Fruit fly (Drosophila melanogaster) whole organism, embryonic: ENCODE measurements around the gene CG45544.

ENCODE experiments used
- Atf6 ChIP-seq: fragments of 200-800 bp; sonication (Bioruptor generic); IDR thresholded peaks from 2 replicates; pipeline ENCODE4 v1.3.6; 2022; ENCODE audit warnings: missing biosample characterization, missing genetic modification characterization
- CG11560 ChIP-seq: fragments of 200-800 bp; sonication (Bioruptor generic); IDR thresholded peaks from 3 replicates; pipeline ENCODE4 v1.3.6; 2022; ENCODE audit warnings: missing biosample characterization, missing genetic modification characterization
- CG12236 ChIP-seq: fragments of 200-800 bp; sonication (Bioruptor generic); optimal IDR thresholded peaks from 2 replicates; lab custom pipeline; 2016; ENCODE audit warnings: missing biosample characterization, missing genetic modification characterization
- CG12744 ChIP-seq: fragments of 200-800 bp; sonication (Bioruptor generic); optimal IDR thresholded peaks from 2 replicates; lab custom pipeline; 2016; ENCODE audit warnings: missing biosample characterization, missing genetic modification characterization
- CG16779 ChIP-seq: fragments of 200-800 bp; sonication (Bioruptor generic); IDR thresholded peaks from 2 replicates; pipeline ENCODE4 v1.3.6; 2022; ENCODE audit warnings: missing biosample characterization, missing genetic modification characterization
- CG16813 ChIP-seq: fragments of 200-800 bp; sonication (Bioruptor generic); IDR thresholded peaks from 3 replicates; pipeline ENCODE4 v1.3.6; 2022; ENCODE audit warnings: missing biosample characterization, missing genetic modification characterization; ENCODE audit not compliant: partially characterized antibody
- CG17328 ChIP-seq: fragments of 200-800 bp; sonication (Bioruptor generic); IDR thresholded peaks from 2 replicates; pipeline ENCODE4 v1.3.6; 2022; ENCODE audit warnings: missing biosample characterization, missing genetic modification characterization
- CG17361 ChIP-seq: fragments of 200-800 bp; sonication (Bioruptor generic); IDR thresholded peaks from 3 replicates; pipeline ENCODE4 v1.3.6; 2022; ENCODE audit warnings: missing biosample characterization, missing genetic modification characterization
- CG18262 ChIP-seq: fragments of 200-800 bp; optimal IDR thresholded peaks from 3 replicates; lab custom pipeline; 2019; ENCODE audit warnings: missing biosample characterization, mild to moderate bottlenecking, missing genetic modification characterization, moderate library complexity
- CG32772 ChIP-seq: fragments of 200-800 bp; sonication (Bioruptor generic); IDR thresholded peaks from 2 replicates; pipeline ENCODE4 v1.3.6; 2022; ENCODE audit warnings: missing biosample characterization, missing genetic modification characterization
- CG3726 ChIP-seq: fragments of 200-800 bp; sonication (Bioruptor generic); IDR thresholded peaks from 3 replicates; pipeline ENCODE4, ENCODE4 v1.3.6; 2022; ENCODE audit warnings: missing biosample characterization, missing genetic modification characterization
- CG3838 ChIP-seq: fragments of 200-800 bp; sonication (Bioruptor generic); optimal IDR thresholded peaks from 3 replicates; lab custom pipeline; 2016; ENCODE audit warnings: missing biosample characterization, missing genetic modification characterization
- CG4707 ChIP-seq: fragments of 200-800 bp; sonication (Bioruptor generic); optimal IDR thresholded peaks from 2 replicates; lab custom pipeline; 2018; ENCODE audit warnings: missing biosample characterization, mild to moderate bottlenecking, missing genetic modification characterization, moderate library complexity
- CG6272 ChIP-seq: fragments of 200-800 bp; sonication (Bioruptor generic); IDR thresholded peaks from 2 replicates; pipeline ENCODE4 v1.3.6; 2022; ENCODE audit warnings: missing biosample characterization, missing genetic modification characterization
- CG6813 ChIP-seq: fragments of 200-800 bp; sonication (Bioruptor generic); optimal IDR thresholded peaks from 2 replicates; lab custom pipeline; 2017; ENCODE audit warnings: missing biosample characterization, missing genetic modification characterization, mild to moderate bottlenecking, moderate library complexity, missing genetic modification reagents
- CG7372 ChIP-seq: fragments of 200-800 bp; sonication (Bioruptor generic); IDR thresholded peaks from 2 replicates; pipeline ENCODE4 v1.3.6; 2022; ENCODE audit warnings: missing biosample characterization, missing genetic modification characterization
- CG7556 ChIP-seq: fragments of 200-800 bp; sonication (Bioruptor generic); optimal IDR thresholded peaks from 2 replicates; lab custom pipeline; 2017; ENCODE audit warnings: missing biosample characterization, mild to moderate bottlenecking, missing genetic modification characterization
- CG9215 ChIP-seq: fragments of 200-800 bp; sonication (Bioruptor generic); IDR thresholded peaks from 2 replicates; pipeline ENCODE4 v1.3.6; 2022; ENCODE audit warnings: missing biosample characterization, missing genetic modification characterization
- CG9797 ChIP-seq: fragments of 200-800 bp; sonication (Bioruptor generic); optimal IDR thresholded peaks from 3 replicates; lab custom pipeline; 2018; ENCODE audit warnings: missing biosample characterization, mild to moderate bottlenecking, missing genetic modification characterization
- Chrac-16 ChIP-seq: fragments of 200-800 bp; sonication (Bioruptor generic); optimal IDR thresholded peaks from 3 replicates; lab custom pipeline; 2016; ENCODE audit warnings: missing biosample characterization, missing genetic modification characterization
- D19A ChIP-seq: fragments of 200-800 bp; optimal IDR thresholded peaks from 3 replicates; lab custom pipeline; 2019; ENCODE audit warnings: missing biosample characterization, mild to moderate bottlenecking, missing genetic modification characterization, moderate library complexity
- Doc2 ChIP-seq: fragments of 200-800 bp; sonication (Bioruptor generic); IDR thresholded peaks from 2 replicates; pipeline ENCODE4 v1.3.6; 2022; ENCODE audit warnings: missing biosample characterization, missing genetic modification characterization
- Fer2 ChIP-seq: fragments of 200-800 bp; sonication (Bioruptor generic); optimal IDR thresholded peaks from 2 replicates; lab custom pipeline; 2018; ENCODE audit warnings: missing biosample characterization, mild to moderate bottlenecking, missing genetic modification characterization, moderate library complexity
- Hr78 ChIP-seq, 2 experiments: fragments of 200-800 bp in 1 of 2; fragments of >200 bp in 1 of 2; sonication (Bioruptor generic) in 1 of 2; optimal IDR thresholded peaks; 2 replicates each; lab custom pipeline; 2017 to 2019; ENCODE audit warnings: missing biosample characterization in 2 of 2, missing genetic modification characterization in 2 of 2, mild to moderate bottlenecking in 1 of 2, moderate library complexity in 1 of 2
- MTF-1 ChIP-seq: fragments of 200-800 bp; sonication (Bioruptor generic); optimal IDR thresholded peaks from 2 replicates; lab custom pipeline; 2018; ENCODE audit warnings: missing biosample characterization, mild to moderate bottlenecking, missing genetic modification characterization, borderline replicate concordance
- Mrtf ChIP-seq: fragments of 200-800 bp; sonication (Bioruptor generic); IDR thresholded peaks from 3 replicates; pipeline ENCODE4 v1.3.6; 2022; ENCODE audit warnings: missing biosample characterization, missing genetic modification characterization
- Myb ChIP-seq: fragments of 200-800 bp; sonication (Bioruptor generic); optimal IDR thresholded peaks from 2 replicates; lab custom pipeline; 2016; ENCODE audit warnings: missing biosample characterization, missing genetic modification characterization
- NC2β ChIP-seq: fragments of 200-800 bp; sonication (Bioruptor generic); optimal IDR thresholded peaks from 2 replicates; lab custom pipeline; 2016; ENCODE audit warnings: missing biosample characterization, missing genetic modification characterization
- Pdp1 ChIP-seq, 2 experiments: fragments of 200-800 bp; sonication (Bioruptor generic); optimal IDR thresholded peaks; 3 replicates each; lab custom pipeline; 2016; ENCODE audit warnings: missing biosample characterization in 2 of 2, missing genetic modification characterization in 2 of 2, mild to moderate bottlenecking in 1 of 2, moderate library complexity in 1 of 2
- Poxn ChIP-seq: fragments of 200-800 bp; sonication (Bioruptor generic); IDR thresholded peaks from 2 replicates; pipeline ENCODE4 v1.3.6; 2022; ENCODE audit warnings: missing biosample characterization, missing genetic modification characterization
- Sin3A ChIP-seq: fragments of >200 bp; optimal IDR thresholded peaks from 2 replicates; lab custom pipeline; 2018
- Spps ChIP-seq: fragments of 200-800 bp; sonication (Bioruptor generic); optimal IDR thresholded peaks from 2 replicates; lab custom pipeline; 2018; ENCODE audit warnings: missing biosample characterization, mild to moderate bottlenecking, missing genetic modification characterization
- aop ChIP-seq: fragments of 200-800 bp; sonication (Bioruptor generic); IDR thresholded peaks from 2 replicates; pipeline ENCODE4 v1.3.6; 2022; ENCODE audit warnings: missing biosample characterization, missing genetic modification characterization
- bcd ChIP-seq: fragments of 200-800 bp; sonication (Bioruptor generic); optimal IDR thresholded peaks from 2 replicates; lab custom pipeline; 2017; ENCODE audit warnings: missing biosample characterization, mild to moderate bottlenecking, missing genetic modification characterization
- bigmax ChIP-seq: fragments of 200-800 bp; sonication (Bioruptor generic); optimal IDR thresholded peaks from 2 replicates; lab custom pipeline; 2018; ENCODE audit warnings: missing biosample characterization, mild to moderate bottlenecking, missing genetic modification characterization
- chif ChIP-seq, 2 experiments: fragments of 200-800 bp; sonication (Bioruptor generic); optimal IDR thresholded peaks; 3 replicates each; lab custom pipeline; 2016; ENCODE audit warnings: missing biosample characterization in 2 of 2, missing genetic modification characterization in 2 of 2
- gcm2 ChIP-seq: fragments of 200-800 bp; sonication (Bioruptor generic); optimal IDR thresholded peaks from 2 replicates; lab custom pipeline; 2016; ENCODE audit warnings: missing biosample characterization, missing genetic modification characterization
- gem ChIP-seq: fragments of 200-800 bp; sonication (Bioruptor generic); optimal IDR thresholded peaks from 2 replicates; lab custom pipeline; 2019; ENCODE audit warnings: missing biosample characterization, mild to moderate bottlenecking, missing genetic modification characterization, moderate library complexity
- gfzf ChIP-seq: fragments of 200-800 bp; sonication (Bioruptor generic); optimal IDR thresholded peaks from 2 replicates; lab custom pipeline; 2016; ENCODE audit warnings: missing biosample characterization, mild to moderate bottlenecking, missing genetic modification characterization, moderate library complexity
- gsb ChIP-seq: fragments of 200-800 bp; sonication (Bioruptor generic); IDR thresholded peaks from 2 replicates; pipeline ENCODE4 v1.3.6; 2022; ENCODE audit warnings: missing biosample characterization, missing genetic modification characterization
- hbn ChIP-seq: fragments of 200-800 bp; sonication (Bioruptor generic); IDR thresholded peaks from 2 replicates; pipeline ENCODE4 v1.3.6; 2022; ENCODE audit warnings: missing biosample characterization, missing genetic modification characterization; ENCODE audit not compliant: partially characterized antibody
- ind ChIP-seq: fragments of 200-800 bp; sonication (Bioruptor generic); optimal IDR thresholded peaks from 3 replicates; lab custom pipeline; 2016; ENCODE audit warnings: missing biosample characterization, missing genetic modification characterization
- jumu ChIP-seq: fragments of 200-800 bp; sonication (Bioruptor generic); optimal IDR thresholded peaks from 3 replicates; lab custom pipeline; 2016; ENCODE audit warnings: missing biosample characterization, missing genetic modification characterization
- ken ChIP-seq: fragments of 200-800 bp; sonication (Bioruptor generic); IDR thresholded peaks from 3 replicates; pipeline ENCODE4 v1.3.6; 2022; ENCODE audit warnings: missing biosample characterization, missing genetic modification characterization
- lab ChIP-seq: fragments of 200-800 bp; sonication (Bioruptor generic); optimal IDR thresholded peaks from 3 replicates; lab custom pipeline; 2017; ENCODE audit warnings: missing biosample characterization, missing genetic modification characterization, mild to moderate bottlenecking, moderate library complexity, missing genetic modification reagents
- otp ChIP-seq: fragments of 200-800 bp; sonication (Bioruptor generic); IDR thresholded peaks from 3 replicates; pipeline ENCODE4, ENCODE4 v1.3.6; 2022; ENCODE audit warnings: missing biosample characterization, missing genetic modification characterization
- pho ChIP-seq: fragments of 200-800 bp; sonication (Bioruptor generic); optimal IDR thresholded peaks from 2 replicates; lab custom pipeline; 2016; ENCODE audit warnings: missing biosample characterization, missing genetic modification characterization
- psq ChIP-seq: fragments of 200-800 bp; sonication (Bioruptor generic); optimal IDR thresholded peaks from 2 replicates; lab custom pipeline; 2017; ENCODE audit warnings: missing biosample characterization, missing genetic modification characterization
- tup ChIP-seq: fragments of 200-800 bp; sonication (Bioruptor generic); optimal IDR thresholded peaks from 2 replicates; lab custom pipeline; 2016; ENCODE audit warnings: missing biosample characterization, mild to moderate bottlenecking, missing genetic modification characterization, moderate library complexity
- tx ChIP-seq: fragments of 200-800 bp; sonication (Bioruptor generic); optimal IDR thresholded peaks from 2 replicates; lab custom pipeline; 2016; ENCODE audit warnings: missing biosample characterization, missing genetic modification characterization
- vnd ChIP-seq: fragments of 200-800 bp; sonication (Bioruptor generic); IDR thresholded peaks from 3 replicates; pipeline ENCODE4 v1.3.6; 2022; ENCODE audit warnings: missing biosample characterization, missing genetic modification characterization; ENCODE audit not compliant: partially characterized antibody

The CG45544 gene

DNA sequence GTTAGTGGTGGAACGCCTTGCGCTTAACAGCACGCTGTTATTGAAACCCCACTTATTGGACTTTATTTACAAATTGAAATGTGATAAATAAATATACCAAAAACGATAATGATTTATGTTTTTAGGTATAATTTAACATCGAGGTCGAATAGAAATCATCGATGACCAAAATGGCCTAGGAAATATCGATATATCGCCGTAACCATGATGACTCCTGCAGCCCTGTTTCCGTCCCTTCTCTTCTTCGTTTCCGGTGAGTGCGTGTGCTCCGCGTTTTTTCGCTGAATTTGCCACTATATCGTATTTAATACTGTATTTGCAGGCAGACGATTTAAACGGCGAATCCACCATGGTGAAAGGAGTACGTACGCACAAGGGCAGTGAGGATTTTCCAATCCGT lies 36.3 kb upstream of the CG45544 start, which contains the start of gene eEF1gamma (continued):
- TF ChIP-seq CG11560 (peak; percentile 69; the same call in 1 of the 3 replicates), chif (GFP tag; optimal IDR thresholded peaks at IDR 0.05; lab: Kevin White, UChicago) (peak; percentile 90 to 97), CG3838 (GFP tag; lab: Kevin White, UChicago) (peak; percentile 89), gcm2 (GFP tag; lab: Kevin White, UChicago) (peak; percentile 94), CG9215 (GFP tag; lab: Robert Waterston, UW) (peak; percentile 76), CG16779 (GFP tag; lab: Robert Waterston, UW) (peak; percentile 93), pho (peak; percentile 93), jumu (peak; percentile 82), aop (GFP tag; lab: Robert Waterston, UW) (no peak), Poxn (peak; percentile 69), tup (GFP tag; lab: Kevin White, UChicago) (peak; percentile 85), Pdp1 (GFP tag; optimal IDR thresholded peaks at IDR 0.05; lab: Kevin White, UChicago) (peak; percentile 85 to 92), NC2β (GFP tag; lab: Kevin White, UChicago) (peak; percentile 99), CG9797 (peak; percentile 68), CG17361 (GFP tag; lab: Robert Waterston, UW) (peak; percentile 93), ken (GFP tag; lab: Robert Waterston, UW) (peak; percentile 94), CG6813 (GFP tag; lab: Kevin White, UChicago) (peak; percentile 98), CG7556 (GFP tag; lab: Kevin White, UChicago) (peak; percentile 81), CG32772 (GFP tag; lab: Robert Waterston, UW) (peak; percentile 89), CG17328 (GFP tag; lab: Robert Waterston, UW) (peak; percentile 97), gem (peak; percentile 84), CG3726 (GFP tag; lab: Robert Waterston, UW) (peak; percentile 87), otp (GFP tag; lab: Robert Waterston, UW) (peak; percentile 97), Spps (tag; lab: Kevin White, UChicago) (peak; percentile 79), lab (peak; percentile 98), ind (GFP tag; lab: Kevin White, UChicago) (peak; percentile 82), Atf6 (peak; percentile 94), MTF-1 (peak; percentile 98), Fer2 (peak; percentile 93), tx (GFP tag; lab: Kevin White, UChicago) (peak; percentile 85), CG6272 (GFP tag; lab: Robert Waterston, UW) (peak; percentile 91), Myb (peak; percentile 87), CG12744 (GFP tag; lab: Kevin White, UChicago) (peak; percentile 95), gsb (peak; percentile 94), CG4707 (GFP tag; lab: Kevin White, UChicago) (peak; percentile 93), vnd (GFP tag; lab: Robert Waterston, UW) (peak; percentile 91), bcd (peak; percentile 98), CG7372 (peak; percentile 88), Sin3A (lab: Kevin White, UChicago) (peak; percentile 60), Doc2 (GFP tag; lab: Robert Waterston, UW) (0 out of 2 replicates have a peak, but pooled peaks have one; percentile 54), Chrac-16 (GFP tag; lab: Kevin White, UChicago) (peak; percentile 80), hbn (GFP tag; lab: Robert Waterston, UW) (peak; percentile 89), CG16813 (peak; percentile 94), Mrtf (GFP tag; lab: Robert Waterston, UW) (peak; percentile 86), bigmax (GFP tag; lab: Kevin White, UChicago) (peak; percentile 78), D19A (tag; lab: Kevin White, UChicago) (peak; percentile 70), gfzf (GFP tag; lab: Kevin White, UChicago) (peak; percentile 38), CG18262 (tag; lab: Kevin White, UChicago) (peak; percentile 88), CG12236 (GFP tag; lab: Kevin White, UChicago) (peak; percentile 94), Hr78 (GFP tag; optimal IDR thresholded peaks at IDR 0.05; lab: Kevin White, UChicago) (peak in 1 of 2 experiments; percentile 61), psq (peak; percentile 77)
